Worm (Caenorhabditis elegans) whole organism, young adult: ENCODE data around the gene F53C3.11.

ENCODE experiments used
- B0261.1 ChIP-seq: sonication (generic microtip); optimal IDR thresholded peaks from 2 replicates; lab custom pipeline; 2016; ENCODE audit warnings: mild to moderate bottlenecking, missing genetic modification characterization, moderate library complexity, missing compliant biosample characterization
- C06A6.2 ChIP-seq: fragments of 200-800 bp; sonication (Bioruptor generic); conservative IDR thresholded peaks from 2 replicates; pipeline ENCODE4 v1.3.6; 2022; ENCODE audit warnings: missing genetic modification characterization, missing compliant biosample characterization
- C17E4.6 ChIP-seq: fragments of 200-800 bp; sonication (Bioruptor generic); IDR thresholded peaks from 2 replicates; pipeline ENCODE4 v1.3.6; 2022; ENCODE audit warnings: missing genetic modification reagents, missing genetic modification characterization, missing compliant biosample characterization
- D2030.7 ChIP-seq: fragments of 200-800 bp; sonication (Bioruptor generic); IDR thresholded peaks from 2 replicates; pipeline ENCODE4 v1.3.6; 2022; ENCODE audit warnings: missing genetic modification reagents, missing genetic modification characterization, missing compliant biosample characterization
- F10E7.11 ChIP-seq: sonication (generic microtip); optimal IDR thresholded peaks from 2 replicates; lab custom pipeline; 2017; ENCODE audit warnings: mild to moderate bottlenecking, missing genetic modification characterization, moderate library complexity, missing compliant biosample characterization
- F33H1.4 ChIP-seq: fragments of 200-800 bp; sonication (Bioruptor generic); IDR thresholded peaks from 2 replicates; pipeline ENCODE4 v1.3.6; 2022; ENCODE audit warnings: missing genetic modification reagents, missing genetic modification characterization, missing compliant biosample characterization
- F49E8.2 ChIP-seq: sonication (generic microtip); optimal IDR thresholded peaks from 3 replicates; lab custom pipeline; 2017; ENCODE audit warnings: missing genetic modification characterization, mild to moderate bottlenecking, missing compliant biosample characterization, antibody characterized with exemption, moderate library complexity; ENCODE audit not compliant: insufficient read depth
- F57A8.1 ChIP-seq: fragments of 200-800 bp; sonication (Bioruptor generic); optimal IDR thresholded peaks from 2 replicates; lab custom pipeline; 2018; ENCODE audit warnings: mild to moderate bottlenecking, missing genetic modification characterization, moderate library complexity, missing compliant biosample characterization
- T26A5.8 ChIP-seq: sonication (generic microtip); optimal IDR thresholded peaks from 2 replicates; lab custom pipeline; 2016; ENCODE audit warnings: missing genetic modification characterization, missing compliant biosample characterization
- Y53F4B.3 ChIP-seq: fragments of 200-800 bp; sonication (Bioruptor generic); IDR thresholded peaks from 2 replicates; pipeline ENCODE4 v1.3.6; 2022; ENCODE audit warnings: missing genetic modification reagents, missing genetic modification characterization, missing compliant biosample characterization
- Y53G8AR.9 ChIP-seq: fragments of 200-800 bp; sonication (Bioruptor generic); conservative IDR thresholded peaks from 2 replicates; pipeline ENCODE4 v1.3.6; 2022; ENCODE audit warnings: missing genetic modification reagents, missing genetic modification characterization, missing compliant biosample characterization
- Y67H2A.10 ChIP-seq: fragments of 200-800 bp; sonication (Bioruptor generic); conservative IDR thresholded peaks from 2 replicates; pipeline ENCODE4 v1.3.6; 2022; ENCODE audit warnings: missing genetic modification reagents, missing genetic modification characterization, missing compliant biosample characterization
- Y79H2A.3 ChIP-seq: fragments of 200-800 bp; sonication (Bioruptor generic); conservative IDR thresholded peaks from 2 replicates; pipeline ENCODE4 v1.3.6; 2022; ENCODE audit warnings: missing genetic modification reagents, missing genetic modification characterization, missing compliant biosample characterization
- ama-1 ChIP-seq, 3 experiments: fragments of 150-350 bp in 1 of 3; sonication (generic microtip) in 2 of 3; optimal IDR thresholded peaks; 2 replicates each; lab custom pipeline; 2014 to 2018; ENCODE audit warnings: missing biosample characterization in 2 of 3, missing genetic modification characterization in 2 of 3, missing genetic modification reagents in 2 of 3
- aptf-2 ChIP-seq: fragments of 200-800 bp; sonication (Bioruptor generic); conservative IDR thresholded peaks from 2 replicates; pipeline ENCODE4 v1.3.6; 2022; ENCODE audit warnings: missing genetic modification reagents, missing genetic modification characterization, missing compliant biosample characterization
- atf-7 ChIP-seq: sonication (generic microtip); optimal IDR thresholded peaks from 2 replicates; lab custom pipeline; 2017; ENCODE audit warnings: mild to moderate bottlenecking, missing genetic modification characterization, missing compliant biosample characterization
- athp-1 ChIP-seq: sonication (generic microtip); optimal IDR thresholded peaks from 2 replicates; lab custom pipeline; 2017; ENCODE audit warnings: mild to moderate bottlenecking, missing genetic modification characterization, missing compliant biosample characterization
- attf-3 ChIP-seq: fragments of 200-800 bp; sonication (Bioruptor generic); conservative IDR thresholded peaks from 2 replicates; pipeline ENCODE4 v1.3.6; 2022; ENCODE audit warnings: missing genetic modification reagents, missing genetic modification characterization, missing compliant biosample characterization
- cebp-2 ChIP-seq: fragments of 200-800 bp; sonication (Bioruptor generic); IDR thresholded peaks from 2 replicates; pipeline ENCODE4 v1.3.6; 2022; ENCODE audit warnings: missing genetic modification characterization, missing compliant biosample characterization
- ceh-58 ChIP-seq: fragments of 200-800 bp; sonication (Bioruptor generic); IDR thresholded peaks from 2 replicates; pipeline ENCODE4 v1.3.6; 2022; ENCODE audit warnings: missing genetic modification characterization, missing compliant biosample characterization
- efl-1 ChIP-seq: fragments of 150-350 bp; optimal IDR thresholded peaks from 2 replicates; lab custom pipeline; 2014; ENCODE audit warnings: missing biosample characterization, missing genetic modification reagents, missing genetic modification characterization
- egl-44 ChIP-seq: fragments of 200-800 bp; sonication (Bioruptor generic); IDR thresholded peaks from 2 replicates; pipeline ENCODE4 v1.3.6; 2022; ENCODE audit warnings: missing genetic modification reagents, missing genetic modification characterization, missing compliant biosample characterization
- egrh-3 ChIP-seq: fragments of 200-800 bp; sonication (Bioruptor generic); IDR thresholded peaks from 2 replicates; pipeline ENCODE4 v1.3.6; 2022; ENCODE audit warnings: missing genetic modification reagents, missing genetic modification characterization, missing compliant biosample characterization
- hmg-1.2 ChIP-seq: fragments of 200-800 bp; sonication (Bioruptor generic); IDR thresholded peaks from 2 replicates; pipeline ENCODE4 v1.3.6; 2022; ENCODE audit warnings: missing genetic modification reagents, missing genetic modification characterization, missing compliant biosample characterization
- let-607 ChIP-seq, 2 experiments: fragments of 200-800 bp in 1 of 2; sonication (Bioruptor generic) in 1 of 2; sonication (generic microtip) in 1 of 2; optimal IDR thresholded peaks; 2 replicates each; lab custom pipeline; 2016 to 2018; ENCODE audit warnings: mild to moderate bottlenecking in 2 of 2, missing compliant biosample characterization in 2 of 2, missing genetic modification characterization in 2 of 2, moderate library complexity in 2 of 2, missing genotype in 1 of 2
- lir-1 ChIP-seq: fragments of 200-800 bp; sonication (Bioruptor generic); conservative IDR thresholded peaks from 2 replicates; pipeline ENCODE4 v1.3.6; 2022; ENCODE audit warnings: missing genetic modification reagents, missing genetic modification characterization, missing compliant biosample characterization
- lsy-27 ChIP-seq: sonication (generic microtip); optimal IDR thresholded peaks from 2 replicates; lab custom pipeline; 2017; ENCODE audit warnings: missing genetic modification characterization, mild to moderate bottlenecking, missing compliant biosample characterization, antibody characterized with exemption, missing genotype, borderline replicate concordance; ENCODE audit not compliant: insufficient read depth
- madf-10 ChIP-seq: sonication (generic microtip); optimal IDR thresholded peaks from 2 replicates; lab custom pipeline; 2016; ENCODE audit warnings: mild to moderate bottlenecking, missing genetic modification characterization, missing compliant biosample characterization
- madf-3 ChIP-seq: fragments of 200-800 bp; sonication (Bioruptor generic); IDR thresholded peaks from 2 replicates; pipeline ENCODE4 v1.3.6; 2022; ENCODE audit warnings: missing genetic modification reagents, missing genetic modification characterization, missing compliant biosample characterization
- mes-4 ChIP-seq: sonication (generic microtip); optimal IDR thresholded peaks from 2 replicates; lab custom pipeline; 2016; ENCODE audit warnings: missing genotype, missing genetic modification characterization, missing compliant biosample characterization
- nfya-2 ChIP-seq: fragments of 200-800 bp; sonication (Bioruptor generic); IDR thresholded peaks from 2 replicates; pipeline ENCODE4 v1.3.6; 2022; ENCODE audit warnings: missing genetic modification reagents, missing genetic modification characterization, missing compliant biosample characterization
- nfyb-1 ChIP-seq: fragments of 200-800 bp; sonication (Bioruptor generic); IDR thresholded peaks from 2 replicates; pipeline ENCODE4 v1.3.6; 2022; ENCODE audit warnings: missing genetic modification reagents, missing genetic modification characterization, missing compliant biosample characterization
- nhr-120 ChIP-seq: fragments of 200-800 bp; sonication (Bioruptor generic); IDR thresholded peaks from 2 replicates; pipeline ENCODE4 v1.3.6; 2022; ENCODE audit warnings: missing genetic modification characterization, missing compliant biosample characterization
- nhr-80 ChIP-seq: sonication (generic microtip); optimal IDR thresholded peaks from 2 replicates; lab custom pipeline; 2016; ENCODE audit warnings: missing genetic modification characterization, missing compliant biosample characterization
- pha-4 ChIP-seq: fragments of 150-350 bp; sonication (generic microtip); optimal IDR thresholded peaks from 2 replicates; lab custom pipeline; 2014; ENCODE audit warnings: missing biosample characterization, missing genetic modification reagents, missing genetic modification characterization
- rec-8 ChIP-seq, 2 experiments: sonication (generic microtip); optimal IDR thresholded peaks; 2 replicates each; lab custom pipeline; 2016; ENCODE audit warnings: mild to moderate bottlenecking in 2 of 2, missing genetic modification characterization in 2 of 2, missing genetic modification reagents in 2 of 2, missing genotype in 2 of 2, missing biosample characterization in 1 of 2, missing compliant biosample characterization in 1 of 2, moderate library complexity in 1 of 2
- tlf-1 ChIP-seq: fragments of 200-800 bp; sonication (Bioruptor generic); optimal IDR thresholded peaks from 2 replicates; lab custom pipeline; 2018; ENCODE audit warnings: mild to moderate bottlenecking, missing genetic modification characterization, missing compliant biosample characterization
- zfh-2 ChIP-seq: fragments of 200-800 bp; sonication (Bioruptor generic); conservative IDR thresholded peaks from 2 replicates; pipeline ENCODE4 v1.3.6; 2022; ENCODE audit warnings: missing genetic modification reagents, missing genetic modification characterization, missing compliant biosample characterization
- ztf-22 ChIP-seq: fragments of 200-800 bp; sonication (Bioruptor generic); optimal IDR thresholded peaks from 2 replicates; lab custom pipeline; 2018; ENCODE audit warnings: mild to moderate bottlenecking, missing genetic modification characterization, moderate library complexity, missing compliant biosample characterization
- ztf-26 ChIP-seq: sonication (generic microtip); optimal IDR thresholded peaks from 2 replicates; lab custom pipeline; 2017; ENCODE audit warnings: missing genetic modification characterization, missing compliant biosample characterization
- ztf-28 ChIP-seq: fragments of 200-800 bp; sonication (Bioruptor generic); IDR thresholded peaks from 2 replicates; pipeline ENCODE4 v1.3.6; 2022; ENCODE audit warnings: missing genetic modification reagents, missing genetic modification characterization, missing compliant biosample characterization
- ztf-3 ChIP-seq: fragments of 200-800 bp; sonication (Bioruptor generic); optimal IDR thresholded peaks from 2 replicates; lab custom pipeline; 2018; ENCODE audit warnings: mild to moderate bottlenecking, missing genetic modification characterization, missing compliant biosample characterization

Gene F53C3.11

DNA sequence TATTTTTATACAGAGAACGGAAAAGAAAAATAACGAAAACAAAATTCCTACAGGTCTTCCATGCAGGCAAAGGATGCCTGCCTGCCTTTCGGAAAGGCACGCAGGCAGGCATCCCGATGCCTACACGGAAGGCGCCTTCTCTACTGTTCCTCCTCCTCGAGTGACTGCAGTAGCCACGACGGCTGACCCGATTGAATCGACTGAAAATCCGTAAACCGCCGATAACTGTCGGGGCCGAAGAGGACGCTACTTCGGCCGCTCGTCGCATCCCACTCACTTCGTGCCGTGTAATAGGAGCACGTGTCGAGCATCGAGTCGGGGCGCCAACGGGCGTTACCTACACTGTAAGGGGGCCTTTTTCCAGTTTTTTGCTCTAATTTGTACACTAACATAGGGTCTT, 14.1 kb upstream of the F53C3.11 start:
- TF ChIP-seq rec-8 (tag; optimal IDR thresholded peaks at IDR 0.05; lab: Kevin White, UChicago) (no peak), F10E7.11 (tag; lab: Kevin White, UChicago) (no peak), attf-3 (GFP tag; lab: Robert Waterston, UW) (no peak), zfh-2 (peak; percentile 60), C06A6.2 (GFP tag; lab: Robert Waterston, UW) (no peak), F33H1.4 (GFP tag; lab: Robert Waterston, UW) (no peak), Y67H2A.10 (GFP tag; lab: Robert Waterston, UW) (no peak), egrh-3 (GFP tag; lab: Robert Waterston, UW) (peak; percentile 11; the same call in 1 of the 2 replicates), C17E4.6 (GFP tag; lab: Robert Waterston, UW) (no peak)
- TF ChIP-seq, all 124 proteins: peak for 2

DNA sequence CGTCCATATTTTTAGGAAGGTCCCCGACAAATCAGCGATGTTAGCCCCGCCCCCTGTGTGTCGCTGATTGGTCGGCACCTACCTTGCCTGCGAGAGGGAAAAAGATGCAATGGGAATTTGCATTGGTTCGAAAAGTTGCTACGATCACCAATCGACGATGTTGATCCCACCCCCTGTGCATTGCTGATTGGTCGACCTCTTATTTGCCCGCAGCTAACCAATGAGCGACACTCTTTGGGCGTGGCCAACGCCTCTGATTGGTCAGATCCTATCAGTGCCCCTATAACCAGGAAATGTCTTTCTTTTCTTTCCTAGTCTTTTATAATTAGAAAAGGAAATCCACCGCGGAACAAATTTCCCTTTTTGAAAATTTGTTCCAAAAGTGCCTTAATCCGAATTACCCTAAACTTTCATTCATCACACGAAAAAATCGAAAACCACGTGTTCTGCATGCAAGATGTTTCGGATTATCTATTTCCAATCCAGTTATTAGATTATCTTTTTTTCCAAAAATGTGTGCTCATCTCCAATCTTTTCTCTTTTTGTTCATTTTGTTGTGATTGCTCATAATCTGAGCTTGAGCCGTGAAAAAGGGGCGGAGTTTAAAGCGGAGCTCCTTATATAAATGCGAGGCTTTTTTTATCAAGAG, 11.6 kb upstream of the F53C3.11 start:
- TF ChIP-seq ztf-26 (tag; lab: Kevin White, UChicago) (no peak), ceh-58 (GFP tag; lab: Robert Waterston, UW) (no peak), mes-4 (tag; lab: Kevin White, UChicago) (no peak), nfyb-1 (GFP tag; lab: Robert Waterston, UW) (peak; percentile 89; the same call in 1 of the 2 replicates), zfh-2 (0 out of 2 replicates have a peak, but pooled peaks have one; percentile 32), Y67H2A.10 (GFP tag; lab: Robert Waterston, UW) (no peak), ama-1 (optimal IDR thresholded peaks at IDR 0.05; lab: Kevin White, UChicago) (no peak), ama-1 (GFP tag; optimal IDR thresholded peaks at IDR 0.05; lab: Kevin White, UChicago) (no peak), egl-44 (GFP tag; lab: Robert Waterston, UW) (no peak)

- TF ChIP-seq F57A8.1: no peak
- TF ChIP-seq F10E7.11 (tag; lab: Kevin White, UChicago): no peak
- TF ChIP-seq Y79H2A.3: no peak
- TF ChIP-seq B0261.1 (tag; lab: Kevin White, UChicago): no peak
- no peak for TF ChIP-seq egl-44 (GFP tag; lab: Robert Waterston, UW)
- TF ChIP-seq madf-10: no peak
- no peak for TF ChIP-seq ztf-22
- no peak for TF ChIP-seq aptf-2 (GFP tag; lab: Robert Waterston, UW)
- TF ChIP-seq ceh-58 (GFP tag; lab: Robert Waterston, UW): no peak
- TF ChIP-seq Y53F4B.3: no peak
- TF ChIP-seq hmg-1.2 (GFP tag; lab: Robert Waterston, UW): no peak
- TF ChIP-seq pha-4: no peak
- TF ChIP-seq lir-1 (GFP tag; lab: Robert Waterston, UW): no peak
- TF ChIP-seq athp-1 (tag; lab: Kevin White, UChicago): no peak
- TF ChIP-seq attf-3 (GFP tag; lab: Robert Waterston, UW): no peak
- TF ChIP-seq madf-3 (GFP tag; lab: Robert Waterston, UW): no peak
- no peak for TF ChIP-seq ztf-26 (tag; lab: Kevin White, UChicago)
- no peak for TF ChIP-seq nhr-120 (GFP tag; lab: Robert Waterston, UW)
- no peak for TF ChIP-seq Y53G8AR.9 (GFP tag; lab: Robert Waterston, UW)
Measured at ce11 chrII:3913673-3914072, 7.2 kb upstream of the F53C3.11 start.

DNA sequence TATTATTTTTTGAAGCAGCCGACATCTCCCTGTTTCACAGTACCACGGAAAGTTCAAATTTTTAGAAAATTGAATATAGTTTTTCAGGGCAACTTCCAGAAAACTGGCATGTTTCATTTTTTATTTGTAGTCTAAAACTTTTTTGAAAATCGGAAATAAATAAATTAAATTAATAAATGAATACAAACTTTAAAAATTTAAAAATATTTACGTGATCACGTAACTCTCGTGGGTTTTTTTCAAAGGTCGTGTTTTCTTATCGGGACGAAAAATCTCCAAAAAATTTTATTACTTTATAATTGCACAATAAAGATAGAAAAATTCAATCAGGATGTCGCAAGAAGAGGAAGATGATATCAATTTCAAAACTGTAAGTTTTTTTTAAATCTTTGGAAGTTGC, 5.2 kb upstream of the F53C3.11 start, which contains the start of gene F53C3.1:
Gene F53C3.1, plus strand, starts transcription at position 301 of the 400 bp plus-strand sequence.
- TF ChIP-seq cebp-2 (GFP tag; lab: Robert Waterston, UW) (no peak), efl-1 (GFP tag; lab: Kevin White, UChicago) (no peak), F57A8.1 (no peak), madf-3 (GFP tag; lab: Robert Waterston, UW) (no peak), ztf-28 (GFP tag; lab: Robert Waterston, UW) (no peak), let-607 (tag; optimal IDR thresholded peaks at IDR 0.05; lab: Kevin White, UChicago) (no peak), tlf-1 (no peak), ztf-3 (GFP tag; lab: Kevin White, UChicago) (no peak), atf-7 (tag; lab: Kevin White, UChicago) (no peak), Y53G8AR.9 (GFP tag; lab: Robert Waterston, UW) (no peak), T26A5.8 (tag; lab: Kevin White, UChicago) (no peak), nfya-2 (GFP tag; lab: Robert Waterston, UW) (no peak), nhr-80 (tag; lab: Kevin White, UChicago) (no peak), hmg-1.2 (GFP tag; lab: Robert Waterston, UW) (no peak), D2030.7 (GFP tag; lab: Robert Waterston, UW) (no peak), F49E8.2 (tag; lab: Kevin White, UChicago) (no peak), lsy-27 (tag; lab: Kevin White, UChicago) (no peak)
